Worm (Caenorhabditis elegans) whole organism, L3 larva: ENCODE results near the gene try-11.

Source experiments
- nhr-11 ChIP-seq: fragments of 150-350 bp; optimal IDR thresholded peaks from 2 replicates; lab custom pipeline; 2014; ENCODE audit warnings: missing biosample characterization, missing genetic modification characterization
- nhr-12 ChIP-seq: fragments of 150-350 bp; optimal IDR thresholded peaks from 2 replicates; lab custom pipeline; 2014; ENCODE audit warnings: missing biosample characterization, missing genetic modification characterization
- nhr-28 ChIP-seq: fragments of 150-350 bp; optimal IDR thresholded peaks from 2 replicates; lab custom pipeline; 2014; ENCODE audit warnings: missing biosample characterization, missing genetic modification characterization
- nhr-76 ChIP-seq: fragments of 150-350 bp; sonication (generic microtip); optimal IDR thresholded peaks from 5 replicates; lab custom pipeline; 2014; ENCODE audit warnings: missing biosample characterization, missing genetic modification characterization
- pqm-1 ChIP-seq: fragments of 150-350 bp; optimal IDR thresholded peaks from 2 replicates; lab custom pipeline; 2017; ENCODE audit warnings: missing biosample characterization, missing genetic modification characterization, inconsistent platforms
- snpc-4 ChIP-seq: fragments of 150-350 bp; optimal IDR thresholded peaks from 2 replicates; lab custom pipeline; 2014; ENCODE audit warnings: missing biosample characterization, missing genetic modification characterization
- zag-1 ChIP-seq: fragments of 150-350 bp; optimal IDR thresholded peaks from 2 replicates; lab custom pipeline; 2014; ENCODE audit warnings: missing biosample characterization, missing genetic modification characterization

ce11 chrV:7476766-7477165 is 25.2 kb downstream of the try-11 start, which contains the start of gene srh-125:
- TF ChIP-seq nhr-76 (tag; lab: Kevin White, UChicago) (no peak), nhr-28 (no peak), nhr-11 (tag; lab: Kevin White, UChicago) (no peak), snpc-4 (no peak), nhr-12 (tag; lab: Kevin White, UChicago) (no peak), zag-1 (tag; lab: Kevin White, UChicago) (no peak), pqm-1 (tag; lab: Kevin White, UChicago) (no peak)
